Worm (Caenorhabditis elegans): ENCODE results near the gene med-1.

ce11 chrX:12422580-12422979, 7.8 kb upstream of the med-1 start:
- no peak for TF ChIP-seq sox-2 (GFP tag; IDR thresholded peaks at IDR 0.05)
- no peak for TF ChIP-seq nhr-11 (tag; optimal IDR thresholded peaks at IDR 0.05)
- no peak for TF ChIP-seq unc-55 (GFP tag; optimal IDR thresholded peaks at IDR 0.05)
- no peak for TF ChIP-seq ceh-19 (GFP tag; optimal IDR thresholded peaks at IDR 0.05)
- no peak for TF ChIP-seq ceh-2 (tag; optimal IDR thresholded peaks at IDR 0.05)
- TF ChIP-seq nhr-232 (tag; optimal IDR thresholded peaks at IDR 0.05): no peak
- no peak for TF ChIP-seq dve-1 (tag; optimal IDR thresholded peaks at IDR 0.05)
- no peak for TF ChIP-seq elt-2 (tag; optimal IDR thresholded peaks at IDR 0.05)

All from whole organism, late embryonic.